Worm (Caenorhabditis elegans) whole organism, young adult: ENCODE results near the gene snf-5.

Source experiments
- Y67H2A.10 ChIP-seq: fragments of 200-800 bp; sonication (Bioruptor generic); conservative IDR thresholded peaks from 2 replicates; pipeline ENCODE4 v1.3.6; 2022; ENCODE audit warnings: missing genetic modification reagents, missing genetic modification characterization, missing compliant biosample characterization
- ama-1 ChIP-seq, 3 experiments: fragments of 150-350 bp in 1 of 3; sonication (generic microtip) in 2 of 3; optimal IDR thresholded peaks; 2 replicates each; lab custom pipeline; 2014 to 2018; ENCODE audit warnings: missing biosample characterization in 2 of 3, missing genetic modification characterization in 2 of 3, missing genetic modification reagents in 2 of 3
- athp-1 ChIP-seq: sonication (generic microtip); optimal IDR thresholded peaks from 2 replicates; lab custom pipeline; 2017; ENCODE audit warnings: mild to moderate bottlenecking, missing genetic modification characterization, missing compliant biosample characterization
- dpl-1 ChIP-seq: fragments of 150-350 bp; optimal IDR thresholded peaks from 2 replicates; lab custom pipeline; 2014; ENCODE audit warnings: missing biosample characterization, missing genetic modification reagents, missing genetic modification characterization
- egl-18 ChIP-seq: fragments of 200-800 bp; sonication (Bioruptor generic); IDR thresholded peaks from 2 replicates; pipeline ENCODE4 v1.3.6; 2022; ENCODE audit warnings: missing genetic modification reagents, missing genetic modification characterization, missing compliant biosample characterization
- gei-17 ChIP-seq: fragments of 200-800 bp; sonication (Bioruptor generic); optimal IDR thresholded peaks from 2 replicates; lab custom pipeline; 2018; ENCODE audit warnings: mild to moderate bottlenecking, missing genetic modification characterization, missing compliant biosample characterization
- hmg-1.2 ChIP-seq: fragments of 200-800 bp; sonication (Bioruptor generic); IDR thresholded peaks from 2 replicates; pipeline ENCODE4 v1.3.6; 2022; ENCODE audit warnings: missing genetic modification reagents, missing genetic modification characterization, missing compliant biosample characterization
- madf-3 ChIP-seq: fragments of 200-800 bp; sonication (Bioruptor generic); IDR thresholded peaks from 2 replicates; pipeline ENCODE4 v1.3.6; 2022; ENCODE audit warnings: missing genetic modification reagents, missing genetic modification characterization, missing compliant biosample characterization
- nfya-1 ChIP-seq: sonication (generic microtip); optimal IDR thresholded peaks from 2 replicates; lab custom pipeline; 2017; ENCODE audit warnings: antibody characterized with exemption, missing compliant biosample characterization, missing genetic modification characterization, borderline replicate concordance; ENCODE audit not compliant: insufficient read depth
- nfya-2 ChIP-seq: fragments of 200-800 bp; sonication (Bioruptor generic); IDR thresholded peaks from 2 replicates; pipeline ENCODE4 v1.3.6; 2022; ENCODE audit warnings: missing genetic modification reagents, missing genetic modification characterization, missing compliant biosample characterization
- tbp1 ChIP-seq: fragments of 200-800 bp; sonication (Bioruptor generic); optimal IDR thresholded peaks from 2 replicates; lab custom pipeline; 2018; ENCODE audit warnings: mild to moderate bottlenecking, missing genetic modification characterization, missing compliant biosample characterization
- unc-62 ChIP-seq: fragments of 150-350 bp; optimal IDR thresholded peaks from 2 replicates; lab custom pipeline; 2014; ENCODE audit warnings: missing biosample characterization, missing genetic modification reagents, missing genetic modification characterization
- zim-3 ChIP-seq: sonication (generic microtip); optimal IDR thresholded peaks from 2 replicates; lab custom pipeline; 2017; ENCODE audit warnings: mild to moderate bottlenecking, missing genetic modification characterization, moderate library complexity, missing compliant biosample characterization

DNA sequence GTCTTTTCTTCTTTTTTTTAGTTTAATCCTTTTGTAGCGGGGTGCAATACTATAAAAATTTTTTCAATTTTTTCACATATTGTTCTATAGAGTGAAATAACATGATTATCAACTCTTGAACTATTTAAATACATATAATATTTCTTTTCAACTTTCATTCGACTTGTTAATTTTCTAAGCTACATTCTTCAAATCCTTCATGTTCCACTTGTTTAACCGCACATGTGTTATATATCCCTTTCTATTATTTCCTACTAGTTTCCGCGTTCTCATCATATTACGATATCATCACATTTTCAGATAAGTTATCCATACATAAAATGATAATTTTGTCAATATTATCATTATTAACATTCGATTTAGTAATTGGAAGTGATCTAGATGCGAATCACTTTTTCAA lies 9.7 kb downstream of the snf-5 start, which contains the start of gene Y46G5A.29:
- TF ChIP-seq gei-17 (GFP tag; lab: Kevin White, UChicago) (no peak), tbp1 (GFP tag; lab: Kevin White, UChicago) (no peak), dpl-1 (no peak), Y67H2A.10 (GFP tag; lab: Robert Waterston, UW) (no peak), unc-62 (GFP tag; lab: Kevin White, UChicago) (no peak), ama-1 (optimal IDR thresholded peaks at IDR 0.05; lab: Kevin White, UChicago) (no peak), ama-1 (GFP tag; optimal IDR thresholded peaks at IDR 0.05; lab: Kevin White, UChicago) (no peak), hmg-1.2 (GFP tag; lab: Robert Waterston, UW) (no peak), madf-3 (GFP tag; lab: Robert Waterston, UW) (no peak), athp-1 (tag; lab: Kevin White, UChicago) (no peak), nfya-2 (GFP tag; lab: Robert Waterston, UW) (no peak), egl-18 (no peak), nfya-1 (tag; lab: Kevin White, UChicago) (no peak), zim-3 (tag; lab: Kevin White, UChicago) (no peak)
